Fruit fly (Drosophila melanogaster): Measurements from ENCODE around the gene CG43740.

Gene CG43740

DNA sequence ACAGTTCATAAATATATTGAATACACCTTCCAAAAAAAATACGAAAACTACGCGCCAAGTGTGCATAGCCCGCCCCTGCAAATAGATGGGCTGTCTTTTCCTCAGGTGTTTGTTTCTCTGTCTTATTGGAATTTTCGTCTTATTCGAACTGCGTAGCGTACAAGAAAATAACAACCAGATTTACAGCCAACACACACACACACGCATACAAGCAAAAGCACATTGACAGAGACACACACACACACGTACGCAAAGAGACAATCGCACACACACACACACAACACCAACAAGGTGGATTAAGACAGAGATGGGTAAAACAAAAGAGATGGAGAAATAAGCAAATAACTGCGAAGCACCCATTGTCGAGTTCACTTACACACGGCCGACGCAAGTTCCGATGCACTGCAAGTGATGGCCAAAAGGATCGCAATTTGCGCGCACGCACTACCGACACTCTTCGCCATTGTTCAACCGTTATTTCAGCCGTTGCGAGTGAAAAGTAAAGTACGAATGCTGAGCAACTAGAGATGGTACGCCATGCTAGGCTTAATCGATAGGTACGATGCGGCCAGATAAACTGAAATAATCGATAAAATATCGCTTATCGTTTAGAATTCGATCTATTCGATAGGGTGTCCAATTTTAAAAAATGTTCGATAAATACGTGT lies 32.4 kb downstream of the CG43740 start (continued):
- TF ChIP-seq btn (GFP tag; optimal IDR thresholded peaks at IDR 0.05): no peak
- TF ChIP-seq Six4 (GFP tag; optimal IDR thresholded peaks at IDR 0.05): no peak
- TF ChIP-seq chm (GFP tag; IDR thresholded peaks at IDR 0.05): no peak
- TF ChIP-seq Ravus (GFP tag; IDR thresholded peaks at IDR 0.05): no peak
- TF ChIP-seq jumu (GFP tag; optimal IDR thresholded peaks at IDR 0.05): no peak
- no peak for TF ChIP-seq bsh (GFP tag; optimal IDR thresholded peaks at IDR 0.05)
- TF ChIP-seq pb (GFP tag; optimal IDR thresholded peaks at IDR 0.05): no peak
- TF ChIP-seq CG12391 (tag; optimal IDR thresholded peaks at IDR 0.05): peak; percentile 0
- no peak for TF ChIP-seq CG10366 (GFP tag; IDR thresholded peaks at IDR 0.05)
- peak; percentile 56 for TF ChIP-seq nom (GFP tag; optimal IDR thresholded peaks at IDR 0.05)
- no peak for TF ChIP-seq CG43689 (GFP tag; IDR thresholded peaks at IDR 0.05)
- TF ChIP-seq lola (GFP tag; optimal IDR thresholded peaks at IDR 0.05): no peak
- no peak for TF ChIP-seq D19A (tag; optimal IDR thresholded peaks at IDR 0.05)
- peak; percentile 82 for TF ChIP-seq sd (tag; optimal IDR thresholded peaks at IDR 0.05)
- TF ChIP-seq Dref (GFP tag; IDR thresholded peaks at IDR 0.05): peak; percentile 95
- TF ChIP-seq Ada2b (GFP tag; IDR thresholded peaks at IDR 0.05): no peak
- TF ChIP-seq CG7556 (GFP tag; optimal IDR thresholded peaks at IDR 0.05): peak; percentile 1
- no peak for TF ChIP-seq CG11696 (GFP tag; IDR thresholded peaks at IDR 0.05)
- peak; percentile 68 for TF ChIP-seq Dp (GFP tag; optimal IDR thresholded peaks at IDR 0.05)
- TF ChIP-seq CG8765 (GFP tag; IDR thresholded peaks at IDR 0.05): no peak
- peak; percentile 50 for TF ChIP-seq Sin3A (optimal IDR thresholded peaks at IDR 0.05)
- TF ChIP-seq CkIIα-i1 (GFP tag; IDR thresholded peaks at IDR 0.05): no peak
- no peak for TF ChIP-seq CG10147 (GFP tag; optimal IDR thresholded peaks at IDR 0.05)
- no peak for TF ChIP-seq pan (optimal IDR thresholded peaks at IDR 0.05)
- TF ChIP-seq pan (GFP tag; optimal IDR thresholded peaks at IDR 0.05 in 1 of 2, IDR thresholded peaks at IDR 0.05 in 1 of 2): no peak
- TF ChIP-seq CG11695 (GFP tag; IDR thresholded peaks at IDR 0.05): no peak
- TF ChIP-seq CG1602 (GFP tag; optimal IDR thresholded peaks at IDR 0.05): no peak
- no peak for TF ChIP-seq zf30C (GFP tag; optimal IDR thresholded peaks at IDR 0.05)
- no peak for TF ChIP-seq Xrp1 (GFP tag; IDR thresholded peaks at IDR 0.05)
- no peak for TF ChIP-seq PHDP (tag; optimal IDR thresholded peaks at IDR 0.05)
- no peak for TF ChIP-seq CG15269 (tag; optimal IDR thresholded peaks at IDR 0.05)
- TF ChIP-seq ro (GFP tag; IDR thresholded peaks at IDR 0.05): no peak
- TF ChIP-seq CG9932 (GFP tag; IDR thresholded peaks at IDR 0.05): peak; percentile 33; the same call in 1 of the 2 replicates
- no peak for TF ChIP-seq tio (GFP tag; optimal IDR thresholded peaks at IDR 0.05)
- TF ChIP-seq Sry-δ (GFP tag; optimal IDR thresholded peaks at IDR 0.05): peak; percentile 94
- TF ChIP-seq bowl (GFP tag; IDR thresholded peaks at IDR 0.05): no peak
- TF ChIP-seq wor (GFP tag; IDR thresholded peaks at IDR 0.05): no peak
- TF ChIP-seq CG6272 (GFP tag; IDR thresholded peaks at IDR 0.05): no peak
- TF ChIP-seq gfzf (GFP tag; optimal IDR thresholded peaks at IDR 0.05): peak; percentile 24
- TF ChIP-seq Abd-B (GFP tag; optimal IDR thresholded peaks at IDR 0.05): no peak
- no peak for TF ChIP-seq aop (GFP tag; IDR thresholded peaks at IDR 0.05)
- TF ChIP-seq dmrt11E (tag; optimal IDR thresholded peaks at IDR 0.05): no peak
- TF ChIP-seq al (GFP tag; IDR thresholded peaks at IDR 0.05): no peak
- peak; percentile 46 for TF ChIP-seq CG15514 (GFP tag; optimal IDR thresholded peaks at IDR 0.05)
- peak; percentile 48 for TF ChIP-seq CG2129 (GFP tag; IDR thresholded peaks at IDR 0.05; ENCODE audit: partially characterized antibody)
- no peak for TF ChIP-seq pnt (GFP tag; optimal IDR thresholded peaks at IDR 0.05)
- TF ChIP-seq C15 (GFP tag; IDR thresholded peaks at IDR 0.05): no peak
- TF ChIP-seq CG1832 (GFP tag; optimal IDR thresholded peaks at IDR 0.05): no peak
- peak; percentile 13 for TF ChIP-seq CG30020 (tag; optimal IDR thresholded peaks at IDR 0.05)
- TF ChIP-seq stwl (tag; optimal IDR thresholded peaks at IDR 0.05): peak; percentile 76
- TF ChIP-seq CG4730 (GFP tag; IDR thresholded peaks at IDR 0.05): no peak

Measured in whole organism, embryonic.